Worm (Caenorhabditis elegans) whole organism, L4/young adult: ENCODE data around the gene C38D9.8.

ENCODE experiments used
- W03F9.2 ChIP-seq: fragments of 150-350 bp; optimal IDR thresholded peaks from 2 replicates; lab custom pipeline; 2014; ENCODE audit warnings: missing biosample characterization, missing genetic modification characterization
- dao-5 ChIP-seq: sonication (generic microtip); optimal IDR thresholded peaks from 2 replicates; lab custom pipeline; 2016; ENCODE audit warnings: missing genotype, missing genetic modification characterization, moderate library complexity, missing compliant biosample characterization
- him-1 ChIP-seq: sonication (generic microtip); optimal IDR thresholded peaks from 2 replicates; lab custom pipeline; 2016; ENCODE audit warnings: missing genotype, missing genetic modification reagents, missing genetic modification characterization, missing compliant biosample characterization

DNA sequence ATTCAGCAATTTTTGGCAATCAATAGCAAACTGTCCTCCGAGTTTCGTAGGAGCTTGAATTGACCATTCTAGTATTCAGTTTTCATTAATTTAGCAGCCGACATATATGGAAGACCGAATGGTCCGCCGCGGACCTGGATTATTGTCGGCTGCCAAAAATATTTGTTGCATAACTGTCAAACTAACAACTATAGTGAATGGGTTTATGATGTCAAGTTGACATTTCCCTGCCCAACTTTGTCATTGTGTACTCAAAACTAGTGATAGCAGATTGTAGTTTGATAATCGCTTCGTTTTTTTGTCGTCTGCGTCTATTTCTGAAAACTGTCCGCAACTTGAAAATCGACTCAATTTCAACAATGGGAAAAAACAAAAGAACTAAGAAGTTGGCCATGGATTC is 3.3 kb downstream of the C38D9.8 start, which contains the start of gene fbxa-176:
- TF ChIP-seq him-1 (tag; lab: Kevin White, UChicago) (no peak), dao-5 (no peak), W03F9.2 (no peak)
